Fruit fly (Drosophila melanogaster) whole organism, wandering third instar larva: ENCODE data around the gene GstD7.

Source experiments
- Abd-B ChIP-seq: fragments of >200 bp; optimal IDR thresholded peaks from 2 replicates; lab custom pipeline; 2017; ENCODE audit warnings: missing biosample characterization, missing genetic modification characterization
- CG32264 ChIP-seq: fragments of 200-800 bp; sonication (Bioruptor generic); optimal IDR thresholded peaks from 2 replicates; lab custom pipeline; 2016; ENCODE audit warnings: missing biosample characterization, missing genetic modification characterization
- CG9705 ChIP-seq: fragments of 200-800 bp; sonication (Bioruptor generic); optimal IDR thresholded peaks from 2 replicates; lab custom pipeline; 2018; ENCODE audit warnings: missing biosample characterization, mild to moderate bottlenecking, missing genetic modification characterization
- CrebA ChIP-seq: fragments of 200-800 bp; sonication (Bioruptor generic); optimal IDR thresholded peaks from 2 replicates; lab custom pipeline; 2016; ENCODE audit warnings: missing biosample characterization, mild to moderate bottlenecking, missing genetic modification characterization, borderline replicate concordance
- Dif ChIP-seq: fragments of 200-275, 200-300 bp; sonication (Bioruptor generic); optimal IDR thresholded peaks from 2 replicates; lab custom pipeline; 2018; ENCODE audit warnings: missing biosample characterization, missing genetic modification characterization; ENCODE audit not compliant: partially characterized antibody
- GATAd ChIP-seq: sonication (Bioruptor generic); optimal IDR thresholded peaks from 2 replicates; lab custom pipeline; 2016; ENCODE audit warnings: missing biosample characterization, missing genetic modification characterization
- HLH106 ChIP-seq: fragments of 200-800 bp; optimal IDR thresholded peaks from 3 replicates; lab custom pipeline; 2019; ENCODE audit warnings: missing biosample characterization, mild to moderate bottlenecking, missing genetic modification characterization, moderate library complexity
- Hnf4 ChIP-seq: fragments of 200-800 bp; sonication (Bioruptor generic); optimal IDR thresholded peaks from 2 replicates; lab custom pipeline; 2016; ENCODE audit warnings: missing biosample characterization, mild to moderate bottlenecking, missing genetic modification characterization
- Hr78 ChIP-seq: fragments of >200 bp; optimal IDR thresholded peaks from 2 replicates; lab custom pipeline; 2017; ENCODE audit warnings: missing biosample characterization, missing genetic modification characterization
- Hr83 ChIP-seq: fragments of 200-300 bp; sonication (Bioruptor generic); optimal IDR thresholded peaks from 2 replicates; lab custom pipeline; 2016; ENCODE audit warnings: missing biosample characterization, mild to moderate bottlenecking, missing genetic modification characterization, moderate library complexity; ENCODE audit not compliant: poor library complexity, severe bottlenecking
- Jra ChIP-seq: sonication (Bioruptor generic); optimal IDR thresholded peaks from 2 replicates; lab custom pipeline; 2016; ENCODE audit warnings: missing biosample characterization, missing genetic modification characterization
- Mio ChIP-seq: sonication (Bioruptor generic); optimal IDR thresholded peaks from 2 replicates; lab custom pipeline; 2016; ENCODE audit warnings: missing biosample characterization, missing genetic modification characterization
- Myc ChIP-seq: fragments of >200 bp; optimal IDR thresholded peaks from 2 replicates; lab custom pipeline; 2017
- N ChIP-seq: fragments of >200 bp; optimal IDR thresholded peaks from 2 replicates; lab custom pipeline; 2018; ENCODE audit warnings: missing biosample characterization, missing external identifiers, missing genetic modification characterization
- OdsH ChIP-seq: fragments of 200-800 bp; sonication (Bioruptor generic); optimal IDR thresholded peaks from 2 replicates; lab custom pipeline; 2016; ENCODE audit warnings: missing biosample characterization, mild to moderate bottlenecking, missing genetic modification characterization
- Rel ChIP-seq, 2 experiments: fragments of 200-800 bp; sonication (Bioruptor generic) in 1 of 2; optimal IDR thresholded peaks; 2 replicates in 1 of 2; 3 replicates in 1 of 2; lab custom pipeline; 2016 to 2019; ENCODE audit warnings: mild to moderate bottlenecking in 2 of 2, missing biosample characterization in 2 of 2, missing genetic modification characterization in 2 of 2, moderate library complexity in 1 of 2
- Sp1 ChIP-seq: fragments of 200-800 bp; sonication (Bioruptor generic); optimal IDR thresholded peaks from 3 replicates; lab custom pipeline; 2019; ENCODE audit warnings: missing biosample characterization, mild to moderate bottlenecking, missing genetic modification characterization, moderate library complexity
- br ChIP-seq: fragments of 200-800 bp; sonication (Bioruptor generic); optimal IDR thresholded peaks from 2 replicates; lab custom pipeline; 2016; ENCODE audit warnings: missing biosample characterization, missing genetic modification characterization
- brk ChIP-seq: fragments of 200-800 bp; sonication (Bioruptor generic); optimal IDR thresholded peaks from 2 replicates; lab custom pipeline; 2016; ENCODE audit warnings: missing biosample characterization, mild to moderate bottlenecking, missing genetic modification characterization
- dl ChIP-seq, 2 experiments: fragments of 175-275, 200-275 bp in 1 of 2; fragments of 200-275 bp in 1 of 2; sonication (Bioruptor generic); optimal IDR thresholded peaks; lab custom pipeline; 2018; ENCODE audit warnings: mild to moderate bottlenecking in 2 of 2, missing biosample characterization in 2 of 2, missing genetic modification characterization in 2 of 2, moderate library complexity in 2 of 2; ENCODE audit not compliant: partially characterized antibody in 2 of 2, insufficient read depth in 1 of 2
- dmrt93B ChIP-seq: fragments of 200-800 bp; sonication (Bioruptor generic); optimal IDR thresholded peaks from 2 replicates; lab custom pipeline; 2018; ENCODE audit warnings: missing biosample characterization, mild to moderate bottlenecking, missing genetic modification characterization
- foxo ChIP-seq, 2 experiments: fragments of 200-800 bp; sonication (Bioruptor generic); optimal IDR thresholded peaks; 2 replicates in 1 of 2; 3 replicates in 1 of 2; lab custom pipeline; 2016 to 2017; ENCODE audit warnings: missing biosample characterization in 2 of 2, missing genetic modification characterization in 2 of 2
- fru ChIP-seq: fragments of 200-800 bp; sonication (Bioruptor generic); optimal IDR thresholded peaks from 3 replicates; lab custom pipeline; 2016; ENCODE audit warnings: missing biosample characterization, mild to moderate bottlenecking, missing genetic modification characterization
- h ChIP-seq: fragments of 200-800 bp; sonication (Bioruptor generic); optimal IDR thresholded peaks from 3 replicates; lab custom pipeline; 2016; ENCODE audit warnings: missing biosample characterization, mild to moderate bottlenecking, missing genetic modification characterization
- lola ChIP-seq: fragments of >200 bp; optimal IDR thresholded peaks from 2 replicates; lab custom pipeline; 2017; ENCODE audit warnings: missing biosample characterization, missing genetic modification characterization
- psq ChIP-seq: fragments of 200-800 bp; sonication (Bioruptor generic); optimal IDR thresholded peaks from 3 replicates; lab custom pipeline; 2017; ENCODE audit warnings: missing biosample characterization, mild to moderate bottlenecking, missing genetic modification characterization, moderate library complexity
- rgr ChIP-seq: fragments of 200-800 bp; sonication (Bioruptor generic); optimal IDR thresholded peaks from 3 replicates; lab custom pipeline; 2016; ENCODE audit warnings: missing biosample characterization, mild to moderate bottlenecking, missing genetic modification characterization
- sage ChIP-seq: fragments of 200-800 bp; sonication (Bioruptor generic); optimal IDR thresholded peaks from 2 replicates; lab custom pipeline; 2016; ENCODE audit warnings: missing biosample characterization, mild to moderate bottlenecking, missing genetic modification characterization
- sv ChIP-seq: fragments of 200-800 bp; sonication (Bioruptor generic); optimal IDR thresholded peaks from 3 replicates; lab custom pipeline; 2016; ENCODE audit warnings: missing biosample characterization, missing genetic modification characterization
- tai ChIP-seq: sonication (Bioruptor generic); optimal IDR thresholded peaks from 2 replicates; lab custom pipeline; 2016; ENCODE audit warnings: missing biosample characterization, missing genetic modification characterization
- usp ChIP-seq: fragments of >200 bp; optimal IDR thresholded peaks from 2 replicates; lab custom pipeline; 2017; ENCODE audit warnings: missing biosample characterization, missing genetic modification characterization

GstD7 gene

dm6 chr3R:12345989-12346388, 32.3 kb upstream of the GstD7 start:
- TF ChIP-seq fru (GFP tag; lab: Kevin White, UChicago) (no peak), N (GFP tag; lab: Kevin White, UChicago) (no peak), Hr83 (no peak), br (no peak), foxo (GFP tag; optimal IDR thresholded peaks at IDR 0.05; lab: Kevin White, UChicago) (peak in 1 of 2 experiments; percentile 27), GATAd (GFP tag; lab: Kevin White, UChicago) (no peak), sage (no peak)

- TF ChIP-seq Myc (lab: Kevin White, UChicago), result no peak
- TF ChIP-seq tai, result no peak
- TF ChIP-seq Sp1 (GFP tag; lab: Kevin White, UChicago), result no peak
- no peak for TF ChIP-seq GATAd (GFP tag; lab: Kevin White, UChicago)
- TF ChIP-seq Dif, result no peak
- no peak for TF ChIP-seq rgr (GFP tag; lab: Kevin White, UChicago)
- no peak for TF ChIP-seq Hnf4 (GFP tag; lab: Kevin White, UChicago)
These were observed 30.6 kb upstream of the GstD7 start for dm6 chr3R:12347659-12348058.

dm6 chr3R:12350497-12350896, 27.8 kb upstream of the GstD7 start, which contains the start of gene CG10038:
TSS of gene CG10038 (minus strand) at chr3R:12350644.
- TF ChIP-seq OdsH (GFP tag; lab: Kevin White, UChicago), result no peak
- TF ChIP-seq dl (GFP tag; optimal IDR thresholded peaks at IDR 0.05; lab: Kevin White, UChicago; ENCODE audit: insufficient read depth in 1 of 2, partially characterized antibody in 2 of 2), result no peak
- peak; percentile 6 for TF ChIP-seq GATAd (GFP tag; lab: Kevin White, UChicago)
- TF ChIP-seq brk (GFP tag; lab: Kevin White, UChicago), result no peak
- TF ChIP-seq sv (GFP tag; lab: Kevin White, UChicago), result no peak
- TF ChIP-seq Rel (GFP tag; optimal IDR thresholded peaks at IDR 0.05; lab: Kevin White, UChicago), result no peak
- peak; percentile 99 for TF ChIP-seq Rel (tag; optimal IDR thresholded peaks at IDR 0.05; lab: Kevin White, UChicago)
- peak; percentile 42 for TF ChIP-seq rgr (GFP tag; lab: Kevin White, UChicago)
- peak; percentile 40 for TF ChIP-seq sage
- peak; percentile 25 for TF ChIP-seq HLH106
- TF ChIP-seq psq (GFP tag; lab: Kevin White, UChicago), result no peak
- no peak for TF ChIP-seq dmrt93B
- no peak for TF ChIP-seq lola (GFP tag; lab: Kevin White, UChicago)
- TF ChIP-seq CG9705 (GFP tag; lab: Kevin White, UChicago), result no peak
- TF ChIP-seq Dif, result no peak
- TF ChIP-seq h (GFP tag; lab: Kevin White, UChicago), result peak; percentile 43
- TF ChIP-seq usp (GFP tag; lab: Kevin White, UChicago), result no peak
- TF ChIP-seq N (GFP tag; lab: Kevin White, UChicago), result no peak
- TF ChIP-seq Jra (GFP tag; lab: Kevin White, UChicago), result no peak
- peak; percentile 64 for TF ChIP-seq Hr83
- TF ChIP-seq CG32264 (GFP tag; lab: Kevin White, UChicago), result no peak
- TF ChIP-seq foxo (GFP tag; optimal IDR thresholded peaks at IDR 0.05; lab: Kevin White, UChicago), result peak in 1 of 2 experiments; percentile 54
- TF ChIP-seq CrebA (GFP tag; lab: Kevin White, UChicago), result no peak
- no peak for TF ChIP-seq Hr78 (GFP tag; lab: Kevin White, UChicago)
- TF ChIP-seq Abd-B (GFP tag; lab: Kevin White, UChicago), result no peak
- no peak for TF ChIP-seq Mio (GFP tag; lab: Kevin White, UChicago)

dm6 chr3R:12352003-12352402, 26.3 kb upstream of the GstD7 start, which contains the start of gene CG10041:
TSS of gene CG10041 (minus strand) at chr3R:12352103.
- no peak for TF ChIP-seq Mio (GFP tag; lab: Kevin White, UChicago)
- TF ChIP-seq, all 38 proteins: peak for 0

- no peak for TF ChIP-seq Hr83
- no peak for TF ChIP-seq dmrt93B
- TF ChIP-seq sage, result peak; percentile 12
- no peak for TF ChIP-seq Hr78 (GFP tag; lab: Kevin White, UChicago)
- no peak for TF ChIP-seq h (GFP tag; lab: Kevin White, UChicago)
- no peak for TF ChIP-seq tai
- no peak for TF ChIP-seq Rel (GFP tag; optimal IDR thresholded peaks at IDR 0.05; lab: Kevin White, UChicago)
- TF ChIP-seq Rel (tag; optimal IDR thresholded peaks at IDR 0.05; lab: Kevin White, UChicago), result peak; percentile 22
- TF ChIP-seq fru (GFP tag; lab: Kevin White, UChicago), result no peak
- TF ChIP-seq Dif, result no peak
- TF ChIP-seq foxo (GFP tag; optimal IDR thresholded peaks at IDR 0.05; lab: Kevin White, UChicago), result no peak
- no peak for TF ChIP-seq Sp1 (GFP tag; lab: Kevin White, UChicago)
- TF ChIP-seq usp (GFP tag; lab: Kevin White, UChicago), result no peak
- TF ChIP-seq, all 38 proteins: peak for 2
These were observed 22.3 kb upstream of the GstD7 start, which contains the start of gene MBD-R2 for dm6 chr3R:12356044-12356443. TSS of gene MBD-R2 (minus strand) at chr3R:12356265.
